Fruit fly (Drosophila melanogaster) whole organism, prepupa: ENCODE data around the gene CG43082.

Source experiments
- Met ChIP-seq: fragments of 200-800 bp; sonication (Bioruptor generic); optimal IDR thresholded peaks from 3 replicates; lab custom pipeline; 2016; ENCODE audit warnings: missing biosample characterization, missing genetic modification characterization
- dac ChIP-seq: fragments of 200-800 bp; sonication (Bioruptor generic); optimal IDR thresholded peaks from 2 replicates; lab custom pipeline; 2017; ENCODE audit warnings: missing biosample characterization, mild to moderate bottlenecking, missing genetic modification characterization

- TF ChIP-seq Met (no peak), dac (no peak)
These were observed 15.5 kb upstream of the CG43082 start for dm6 chr3L:15646182-15646581.
